Fruit fly (Drosophila melanogaster): ENCODE data around the gene kek1.

Gene kek1

dm6 chr2L:12771812-12772211, 50.8 kb downstream of the kek1 start:
- TF ChIP-seq CG12605 (GFP tag; IDR thresholded peaks at IDR 0.05): no peak
- no peak for TF ChIP-seq rn (GFP tag; IDR thresholded peaks at IDR 0.05)
- no peak for TF ChIP-seq CG8159 (tag; optimal IDR thresholded peaks at IDR 0.05)
- no peak for TF ChIP-seq CG4496 (GFP tag; IDR thresholded peaks at IDR 0.05)

Measured in whole organism, pupa.